Worm (Caenorhabditis elegans) whole organism, L4/young adult: ENCODE measurements around the gene srt-14.

Source experiments
- W03F9.2 ChIP-seq: fragments of 150-350 bp; optimal IDR thresholded peaks from 2 replicates; lab custom pipeline; 2014; ENCODE audit warnings: missing biosample characterization, missing genetic modification characterization
- dao-5 ChIP-seq: sonication (generic microtip); optimal IDR thresholded peaks from 2 replicates; lab custom pipeline; 2016; ENCODE audit warnings: missing genotype, missing genetic modification characterization, moderate library complexity, missing compliant biosample characterization
- him-1 ChIP-seq: sonication (generic microtip); optimal IDR thresholded peaks from 2 replicates; lab custom pipeline; 2016; ENCODE audit warnings: missing genotype, missing genetic modification reagents, missing genetic modification characterization, missing compliant biosample characterization

DNA sequence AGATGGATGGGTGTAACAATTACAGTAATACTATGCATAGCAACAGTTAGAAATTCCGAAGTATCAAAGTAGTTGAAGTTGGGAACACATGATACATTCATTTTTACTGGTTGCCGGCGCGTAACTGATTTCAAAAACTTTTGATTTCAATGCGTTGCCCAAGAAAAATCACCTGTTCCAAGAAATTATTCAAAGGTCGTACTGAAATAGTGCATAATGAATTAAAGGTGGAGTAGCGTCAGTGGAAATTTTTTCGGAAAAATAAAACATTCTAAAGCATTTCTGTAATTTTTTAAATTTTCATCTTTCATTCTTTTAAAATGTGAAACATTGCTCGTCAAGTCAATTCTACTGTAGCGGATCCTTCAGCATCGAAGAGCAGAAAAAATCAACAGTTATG is 16.1 kb downstream of the srt-14 start, which contains the start of gene srh-204:
- TF ChIP-seq dao-5 (tag; lab: Kevin White, UChicago) (no peak), W03F9.2 (tag; lab: Kevin White, UChicago) (no peak), him-1 (tag; lab: Kevin White, UChicago) (no peak)
